Worm (Caenorhabditis elegans) whole organism, young adult: ENCODE measurements around the gene str-125.

Source experiments
- B0035.1 ChIP-seq: sonication (generic microtip); optimal IDR thresholded peaks from 2 replicates; lab custom pipeline; 2016; ENCODE audit warnings: missing genetic modification characterization, mild to moderate bottlenecking, missing compliant biosample characterization, missing genotype, missing genetic modification reagents
- B0336.3 ChIP-seq: fragments of 200-800 bp; sonication (Bioruptor generic); IDR thresholded peaks from 2 replicates; pipeline ENCODE4 v1.3.6; 2022; ENCODE audit warnings: missing genetic modification characterization, missing compliant biosample characterization
- C17E4.6 ChIP-seq: fragments of 200-800 bp; sonication (Bioruptor generic); IDR thresholded peaks from 2 replicates; pipeline ENCODE4 v1.3.6; 2022; ENCODE audit warnings: missing genetic modification reagents, missing genetic modification characterization, missing compliant biosample characterization
- F23B12.7 ChIP-seq: sonication (generic microtip); optimal IDR thresholded peaks from 2 replicates; lab custom pipeline; 2017; ENCODE audit warnings: missing genetic modification characterization, mild to moderate bottlenecking, missing compliant biosample characterization, antibody characterized with exemption, moderate library complexity; ENCODE audit not compliant: insufficient read depth
- F52B5.7 ChIP-seq: sonication (generic microtip); optimal IDR thresholded peaks from 2 replicates; lab custom pipeline; 2016; ENCODE audit warnings: mild to moderate bottlenecking, missing genetic modification characterization, missing compliant biosample characterization
- F55B11.4 ChIP-seq: sonication (generic microtip); optimal IDR thresholded peaks from 2 replicates; lab custom pipeline; 2016; ENCODE audit warnings: missing compliant biosample characterization, missing genetic modification characterization, borderline replicate concordance; ENCODE audit not compliant: insufficient read depth
- T07F8.4 ChIP-seq: sonication (generic microtip); optimal IDR thresholded peaks from 2 replicates; lab custom pipeline; 2016; ENCODE audit warnings: mild to moderate bottlenecking, missing genetic modification characterization, moderate library complexity, missing compliant biosample characterization
- Y67H2A.10 ChIP-seq: fragments of 200-800 bp; sonication (Bioruptor generic); conservative IDR thresholded peaks from 2 replicates; pipeline ENCODE4 v1.3.6; 2022; ENCODE audit warnings: missing genetic modification reagents, missing genetic modification characterization, missing compliant biosample characterization
- ZK185.1 ChIP-seq: sonication (generic microtip); optimal IDR thresholded peaks from 2 replicates; lab custom pipeline; 2016; ENCODE audit warnings: mild to moderate bottlenecking, missing genetic modification characterization, missing compliant biosample characterization; ENCODE audit not compliant: poor library complexity, severe bottlenecking
- akir-1 ChIP-seq: fragments of 200-800 bp; sonication (Bioruptor generic); optimal IDR thresholded peaks from 2 replicates; lab custom pipeline; 2018; ENCODE audit warnings: mild to moderate bottlenecking, missing genetic modification characterization, moderate library complexity, missing compliant biosample characterization
- ama-1 ChIP-seq, 3 experiments: fragments of 150-350 bp in 1 of 3; sonication (generic microtip) in 2 of 3; optimal IDR thresholded peaks; 2 replicates each; lab custom pipeline; 2014 to 2018; ENCODE audit warnings: missing biosample characterization in 2 of 3, missing genetic modification characterization in 2 of 3, missing genetic modification reagents in 2 of 3
- ceh-40 ChIP-seq: fragments of 200-800 bp; sonication (Bioruptor generic); IDR thresholded peaks from 2 replicates; pipeline ENCODE4 v1.3.6; 2022; ENCODE audit warnings: missing genetic modification characterization, missing compliant biosample characterization
- dox-1 ChIP-seq: fragments of 200-800 bp; sonication (Bioruptor generic); IDR thresholded peaks from 2 replicates; pipeline ENCODE4 v1.3.6; 2022; ENCODE audit warnings: missing genetic modification reagents, missing genetic modification characterization, missing compliant biosample characterization
- dpl-1 ChIP-seq: fragments of 150-350 bp; optimal IDR thresholded peaks from 2 replicates; lab custom pipeline; 2014; ENCODE audit warnings: missing biosample characterization, missing genetic modification reagents, missing genetic modification characterization
- egl-18 ChIP-seq: fragments of 200-800 bp; sonication (Bioruptor generic); IDR thresholded peaks from 2 replicates; pipeline ENCODE4 v1.3.6; 2022; ENCODE audit warnings: missing genetic modification reagents, missing genetic modification characterization, missing compliant biosample characterization
- fkh-3 ChIP-seq: sonication (generic microtip); optimal IDR thresholded peaks from 2 replicates; lab custom pipeline; 2016; ENCODE audit warnings: mild to moderate bottlenecking, missing genetic modification characterization, missing compliant biosample characterization
- gei-17 ChIP-seq: fragments of 200-800 bp; sonication (Bioruptor generic); optimal IDR thresholded peaks from 2 replicates; lab custom pipeline; 2018; ENCODE audit warnings: mild to moderate bottlenecking, missing genetic modification characterization, missing compliant biosample characterization
- lin-26 ChIP-seq: fragments of 200-800 bp; sonication (Bioruptor generic); IDR thresholded peaks from 2 replicates; pipeline ENCODE4 v1.3.6; 2022; ENCODE audit warnings: missing genetic modification reagents, missing genetic modification characterization, missing compliant biosample characterization
- lsl-1 ChIP-seq: fragments of 200-800 bp; sonication (Bioruptor generic); optimal IDR thresholded peaks from 2 replicates; lab custom pipeline; 2018; ENCODE audit warnings: mild to moderate bottlenecking, missing genetic modification characterization, moderate library complexity, missing compliant biosample characterization
- madf-8 ChIP-seq: fragments of 200-800 bp; sonication (Bioruptor generic); conservative IDR thresholded peaks from 2 replicates; pipeline ENCODE4 v1.3.6; 2022; ENCODE audit warnings: missing genetic modification reagents, missing genetic modification characterization, missing compliant biosample characterization
- mcd-1 ChIP-seq: fragments of 200-800 bp; sonication (Bioruptor generic); IDR thresholded peaks from 2 replicates; pipeline ENCODE4 v1.3.6; 2022; ENCODE audit warnings: missing genetic modification reagents, missing genetic modification characterization, missing compliant biosample characterization
- mel-28 ChIP-seq: sonication (generic microtip); optimal IDR thresholded peaks from 2 replicates; lab custom pipeline; 2016; ENCODE audit warnings: borderline replicate concordance, mild to moderate bottlenecking, missing genetic modification characterization, missing compliant biosample characterization
- nhr-120 ChIP-seq: fragments of 200-800 bp; sonication (Bioruptor generic); IDR thresholded peaks from 2 replicates; pipeline ENCODE4 v1.3.6; 2022; ENCODE audit warnings: missing genetic modification characterization, missing compliant biosample characterization
- nhr-80 ChIP-seq: sonication (generic microtip); optimal IDR thresholded peaks from 2 replicates; lab custom pipeline; 2016; ENCODE audit warnings: missing genetic modification characterization, missing compliant biosample characterization
- pha-4 ChIP-seq: fragments of 150-350 bp; sonication (generic microtip); optimal IDR thresholded peaks from 2 replicates; lab custom pipeline; 2014; ENCODE audit warnings: missing biosample characterization, missing genetic modification reagents, missing genetic modification characterization
- sea-2 ChIP-seq: fragments of 200-800 bp; sonication (Bioruptor generic); IDR thresholded peaks from 2 replicates; pipeline ENCODE4 v1.3.6; 2022; ENCODE audit warnings: missing genetic modification characterization, missing compliant biosample characterization
- snpc-1.1 ChIP-seq: sonication (generic microtip); optimal IDR thresholded peaks from 2 replicates; lab custom pipeline; 2017; ENCODE audit warnings: missing genetic modification characterization, mild to moderate bottlenecking, missing compliant biosample characterization, antibody characterized with exemption, moderate library complexity, missing genotype, missing genetic modification reagents; ENCODE audit not compliant: insufficient read depth
- sptf-2 ChIP-seq: fragments of 200-800 bp; sonication (Bioruptor generic); optimal IDR thresholded peaks from 2 replicates; lab custom pipeline; 2018; ENCODE audit warnings: mild to moderate bottlenecking, missing genetic modification characterization, missing compliant biosample characterization
- tbx-9 ChIP-seq: sonication (generic microtip); optimal IDR thresholded peaks from 2 replicates; lab custom pipeline; 2016; ENCODE audit warnings: borderline replicate concordance, missing genetic modification characterization, inconsistent platforms, missing compliant biosample characterization
- xnd-1 ChIP-seq: sonication (generic microtip); optimal IDR thresholded peaks from 2 replicates; lab custom pipeline; 2016; ENCODE audit warnings: missing genotype, missing genetic modification reagents, missing genetic modification characterization, missing compliant biosample characterization
- ztf-3 ChIP-seq: fragments of 200-800 bp; sonication (Bioruptor generic); optimal IDR thresholded peaks from 2 replicates; lab custom pipeline; 2018; ENCODE audit warnings: mild to moderate bottlenecking, missing genetic modification characterization, missing compliant biosample characterization
- ztf-6 ChIP-seq: fragments of 200-800 bp; sonication (Bioruptor generic); IDR thresholded peaks from 2 replicates; pipeline ENCODE4 v1.3.6; 2022; ENCODE audit warnings: missing genetic modification reagents, missing genetic modification characterization, missing compliant biosample characterization

Gene str-125

ce11 chrV:17068839-17069238 is 7.0 kb downstream of the str-125 start, which contains the start of gene T05E12.8:
Gene T05E12.8 (plus strand): TSS chrV:17069139.
- TF ChIP-seq sptf-2 (GFP tag; lab: Kevin White, UChicago), result no peak
- no peak for TF ChIP-seq nhr-120 (GFP tag; lab: Robert Waterston, UW)
- TF ChIP-seq ama-1 (optimal IDR thresholded peaks at IDR 0.05; lab: Kevin White, UChicago), result no peak
- TF ChIP-seq ama-1 (GFP tag; optimal IDR thresholded peaks at IDR 0.05; lab: Kevin White, UChicago), result no peak
- TF ChIP-seq madf-8 (GFP tag; lab: Robert Waterston, UW), result no peak
- no peak for TF ChIP-seq B0336.3
- TF ChIP-seq nhr-80 (tag; lab: Kevin White, UChicago), result no peak
- no peak for TF ChIP-seq sea-2 (GFP tag; lab: Robert Waterston, UW)
- TF ChIP-seq gei-17 (GFP tag; lab: Kevin White, UChicago), result no peak

ce11 chrV:17066634-17067033 is 9.2 kb downstream of the str-125 start:
- TF ChIP-seq ZK185.1 (tag; lab: Kevin White, UChicago), result no peak
- no peak for TF ChIP-seq B0336.3
- TF ChIP-seq snpc-1.1 (tag; lab: Kevin White, UChicago), result no peak
- no peak for TF ChIP-seq F55B11.4 (tag; lab: Kevin White, UChicago)
- TF ChIP-seq F52B5.7, result no peak
- no peak for TF ChIP-seq sptf-2 (GFP tag; lab: Kevin White, UChicago)
- no peak for TF ChIP-seq xnd-1 (tag; lab: Kevin White, UChicago)

ce11 chrV:17064676-17065075 is 11.1 kb downstream of the str-125 start, which contains the start of gene srh-255:
Gene srh-255 (plus strand): TSS chrV:17064976.
- TF ChIP-seq akir-1 (GFP tag; lab: Kevin White, UChicago), result no peak
- TF ChIP-seq sea-2 (GFP tag; lab: Robert Waterston, UW), result no peak
- no peak for TF ChIP-seq ztf-3 (GFP tag; lab: Kevin White, UChicago)
- no peak for TF ChIP-seq nhr-120 (GFP tag; lab: Robert Waterston, UW)
- TF ChIP-seq lin-26 (GFP tag; lab: Robert Waterston, UW), result no peak
- TF ChIP-seq pha-4, result no peak
- no peak for TF ChIP-seq dox-1 (GFP tag; lab: Robert Waterston, UW)
- no peak for TF ChIP-seq F23B12.7 (tag; lab: Kevin White, UChicago)
- no peak for TF ChIP-seq B0035.1 (tag; lab: Kevin White, UChicago)
- TF ChIP-seq C17E4.6 (GFP tag; lab: Robert Waterston, UW), result no peak
- no peak for TF ChIP-seq fkh-3 (tag; lab: Kevin White, UChicago)
- no peak for TF ChIP-seq dpl-1 (GFP tag; lab: Kevin White, UChicago)
- no peak for TF ChIP-seq ztf-6 (GFP tag; lab: Robert Waterston, UW)
- TF ChIP-seq T07F8.4 (tag; lab: Kevin White, UChicago), result no peak
- TF ChIP-seq egl-18, result no peak
- TF ChIP-seq mcd-1 (GFP tag; lab: Robert Waterston, UW), result no peak
- TF ChIP-seq Y67H2A.10 (GFP tag; lab: Robert Waterston, UW), result no peak
- TF ChIP-seq tbx-9, result no peak
- TF ChIP-seq lsl-1 (GFP tag; lab: Kevin White, UChicago), result no peak

ce11 chrV:17061585-17061984 is 14.2 kb downstream of the str-125 start, which contains the start of gene F28B1.9:
Gene F28B1.9 (plus strand): TSS chrV:17061885.
- no peak for TF ChIP-seq F55B11.4 (tag; lab: Kevin White, UChicago)
- no peak for TF ChIP-seq ZK185.1 (tag; lab: Kevin White, UChicago)
- TF ChIP-seq mel-28 (tag; lab: Kevin White, UChicago), result no peak
- no peak for TF ChIP-seq ceh-40
- TF ChIP-seq sptf-2 (GFP tag; lab: Kevin White, UChicago), result no peak
- TF ChIP-seq tbx-9, result no peak
- no peak for TF ChIP-seq madf-8 (GFP tag; lab: Robert Waterston, UW)
- TF ChIP-seq, all 124 proteins: peak for 0
